Fruit fly (Drosophila melanogaster) whole organism, embryonic: ENCODE data around the gene Syx5.

Experiments used
- Ada2b ChIP-seq: fragments of 200-800 bp; sonication (Bioruptor generic); IDR thresholded peaks from 2 replicates; pipeline ENCODE4 v1.3.6; 2022; ENCODE audit warnings: missing biosample characterization, missing genetic modification characterization
- Bteb2 ChIP-seq: fragments of 200-800 bp; sonication (Bioruptor generic); optimal IDR thresholded peaks from 2 replicates; lab custom pipeline; 2016; ENCODE audit warnings: missing biosample characterization, missing genetic modification characterization
- CG10209 ChIP-seq: fragments of 200-800 bp; sonication (Bioruptor generic); optimal IDR thresholded peaks from 3 replicates; lab custom pipeline; 2017; ENCODE audit warnings: missing biosample characterization, mild to moderate bottlenecking, missing genetic modification characterization, missing genetic modification reagents
- CG10274 ChIP-seq: fragments of 200-800 bp; sonication (Bioruptor generic); optimal IDR thresholded peaks from 3 replicates; lab custom pipeline; 2017; ENCODE audit warnings: missing biosample characterization, mild to moderate bottlenecking, missing genetic modification characterization
- CG10543 ChIP-seq: fragments of 200-800 bp; sonication (Bioruptor generic); optimal IDR thresholded peaks from 3 replicates; lab custom pipeline; 2017; ENCODE audit warnings: missing biosample characterization, mild to moderate bottlenecking, missing genetic modification characterization, moderate library complexity
- CG11560 ChIP-seq: fragments of 200-800 bp; sonication (Bioruptor generic); IDR thresholded peaks from 3 replicates; pipeline ENCODE4 v1.3.6; 2022; ENCODE audit warnings: missing biosample characterization, missing genetic modification characterization
- CG12659 ChIP-seq: fragments of 200-800 bp; sonication (Bioruptor generic); optimal IDR thresholded peaks from 3 replicates; lab custom pipeline; 2017; ENCODE audit warnings: mild to moderate bottlenecking, missing biosample characterization, missing genetic modification reagents, missing genetic modification characterization
- CG13894 ChIP-seq: fragments of 200-800 bp; sonication (Bioruptor generic); optimal IDR thresholded peaks from 3 replicates; lab custom pipeline; 2018; ENCODE audit warnings: missing biosample characterization, mild to moderate bottlenecking, missing genetic modification characterization, moderate library complexity
- CG14667 ChIP-seq: fragments of 200-800 bp; sonication (Bioruptor generic); IDR thresholded peaks from 2 replicates; pipeline ENCODE4 v1.3.6; 2022; ENCODE audit warnings: missing biosample characterization, missing genetic modification characterization
- CG18262 ChIP-seq: fragments of 200-800 bp; optimal IDR thresholded peaks from 3 replicates; lab custom pipeline; 2019; ENCODE audit warnings: missing biosample characterization, mild to moderate bottlenecking, missing genetic modification characterization, moderate library complexity
- CG3163 ChIP-seq: fragments of 200-800 bp; sonication (Bioruptor generic); optimal IDR thresholded peaks from 3 replicates; lab custom pipeline; 2016; ENCODE audit warnings: missing biosample characterization, missing genetic modification characterization
- CG32532 ChIP-seq: fragments of 200-800 bp; sonication (Bioruptor generic); IDR thresholded peaks from 2 replicates; pipeline ENCODE4 v1.3.6; 2022; ENCODE audit warnings: missing biosample characterization, missing genetic modification characterization
- CG34224 ChIP-seq: fragments of 200-800 bp; sonication (Bioruptor generic); IDR thresholded peaks from 3 replicates; pipeline ENCODE4 v1.3.6; 2022; ENCODE audit warnings: missing biosample characterization, missing genetic modification characterization; ENCODE audit not compliant: partially characterized antibody
- CG3726 ChIP-seq: fragments of 200-800 bp; sonication (Bioruptor generic); IDR thresholded peaks from 3 replicates; pipeline ENCODE4, ENCODE4 v1.3.6; 2022; ENCODE audit warnings: missing biosample characterization, missing genetic modification characterization
- CG42726 ChIP-seq: fragments of 200-800 bp; sonication (Bioruptor generic); IDR thresholded peaks from 2 replicates; pipeline ENCODE4 v1.3.6; 2022; ENCODE audit warnings: missing biosample characterization, missing genetic modification characterization; ENCODE audit not compliant: partially characterized antibody
- CG4820 ChIP-seq: fragments of 200-800 bp; sonication (Bioruptor generic); optimal IDR thresholded peaks from 3 replicates; lab custom pipeline; 2016; ENCODE audit warnings: missing biosample characterization, missing genetic modification characterization
- CG6654 ChIP-seq: fragments of 200-800 bp; sonication (Bioruptor generic); optimal IDR thresholded peaks from 2 replicates; lab custom pipeline; 2017; ENCODE audit warnings: missing biosample characterization, mild to moderate bottlenecking, missing genetic modification characterization
- CG6683 ChIP-seq: fragments of 200-800 bp; sonication (Bioruptor generic); optimal IDR thresholded peaks from 2 replicates; lab custom pipeline; 2017; ENCODE audit warnings: missing biosample characterization, mild to moderate bottlenecking, missing genetic modification characterization, missing genetic modification reagents
- CG6791 ChIP-seq: fragments of 200-800 bp; sonication (Bioruptor generic); IDR thresholded peaks from 3 replicates; pipeline ENCODE4 v1.3.6; 2022; ENCODE audit warnings: missing biosample characterization, missing genetic modification characterization; ENCODE audit not compliant: partially characterized antibody
- CG7357 ChIP-seq: fragments of 200-800 bp; sonication (Bioruptor generic); IDR thresholded peaks from 3 replicates; pipeline ENCODE4 v1.3.6; 2022; ENCODE audit warnings: missing biosample characterization, missing genetic modification characterization
- CG8924 ChIP-seq: fragments of 200-800 bp; optimal IDR thresholded peaks from 3 replicates; lab custom pipeline; 2019; ENCODE audit warnings: missing biosample characterization, mild to moderate bottlenecking, missing genetic modification characterization, moderate library complexity
- Camta ChIP-seq: fragments of 200-800 bp; sonication (Bioruptor generic); optimal IDR thresholded peaks from 2 replicates; lab custom pipeline; 2016; ENCODE audit warnings: missing biosample characterization, missing genetic modification characterization
- Chrac-16 ChIP-seq: fragments of 200-800 bp; sonication (Bioruptor generic); optimal IDR thresholded peaks from 3 replicates; lab custom pipeline; 2016; ENCODE audit warnings: missing biosample characterization, missing genetic modification characterization
- Fer3 ChIP-seq: fragments of 200-800 bp; sonication (Bioruptor generic); optimal IDR thresholded peaks from 2 replicates; lab custom pipeline; 2018; ENCODE audit warnings: missing biosample characterization, mild to moderate bottlenecking, missing genetic modification characterization, moderate library complexity
- H15 ChIP-seq: fragments of 200-800 bp; sonication (Bioruptor generic); IDR thresholded peaks from 3 replicates; pipeline ENCODE4 v1.3.6; 2022; ENCODE audit warnings: missing biosample characterization, missing genetic modification characterization
- HLH54F ChIP-seq: fragments of 200-800 bp; sonication (Bioruptor generic); optimal IDR thresholded peaks from 3 replicates; lab custom pipeline; 2016; ENCODE audit warnings: missing biosample characterization, missing genetic modification characterization
- HmgZ ChIP-seq: fragments of 200-800 bp; sonication (Bioruptor generic); optimal IDR thresholded peaks from 2 replicates; lab custom pipeline; 2018; ENCODE audit warnings: missing biosample characterization, mild to moderate bottlenecking, missing genetic modification characterization
- Lim3 ChIP-seq: fragments of 200-800 bp; sonication (Bioruptor generic); IDR thresholded peaks from 2 replicates; pipeline ENCODE4 v1.3.6; 2022; ENCODE audit warnings: missing biosample characterization, missing genetic modification characterization
- MTF-1 ChIP-seq: fragments of 200-800 bp; sonication (Bioruptor generic); optimal IDR thresholded peaks from 2 replicates; lab custom pipeline; 2018; ENCODE audit warnings: missing biosample characterization, mild to moderate bottlenecking, missing genetic modification characterization, borderline replicate concordance
- Mrtf ChIP-seq: fragments of 200-800 bp; sonication (Bioruptor generic); IDR thresholded peaks from 3 replicates; pipeline ENCODE4 v1.3.6; 2022; ENCODE audit warnings: missing biosample characterization, missing genetic modification characterization
- Opbp ChIP-seq: fragments of 200-800 bp; sonication (Bioruptor generic); IDR thresholded peaks from 3 replicates; pipeline ENCODE4 v1.3.6; 2022; ENCODE audit warnings: missing biosample characterization, missing genetic modification characterization; ENCODE audit not compliant: partially characterized antibody
- Stat92E ChIP-seq, 3 experiments: fragments of >200 bp in 2 of 3; fragments of 200-800 bp in 1 of 3; sonication (Bioruptor generic) in 1 of 3; optimal IDR thresholded peaks; 2 replicates each; lab custom pipeline; 2017 to 2019; ENCODE audit warnings: missing biosample characterization in 3 of 3, missing genetic modification characterization in 3 of 3, mild to moderate bottlenecking in 1 of 3, moderate library complexity in 1 of 3
- ac ChIP-seq: fragments of 200-800 bp; sonication (Bioruptor generic); optimal IDR thresholded peaks from 3 replicates; lab custom pipeline; 2017; ENCODE audit warnings: missing biosample characterization, mild to moderate bottlenecking, missing genetic modification characterization
- br ChIP-seq: fragments of >200 bp; optimal IDR thresholded peaks from 2 replicates; lab custom pipeline; 2017
- fd96Cb ChIP-seq: fragments of 200-800 bp; sonication (Bioruptor generic); optimal IDR thresholded peaks from 2 replicates; lab custom pipeline; 2018; ENCODE audit warnings: missing biosample characterization, mild to moderate bottlenecking, missing genetic modification characterization, moderate library complexity
- fu2 ChIP-seq: fragments of 200-800 bp; sonication (Bioruptor generic); optimal IDR thresholded peaks from 2 replicates; lab custom pipeline; 2016; ENCODE audit warnings: missing biosample characterization, missing genetic modification characterization
- insv ChIP-seq, 2 experiments: fragments of 200-800 bp; sonication (Bioruptor generic); optimal IDR thresholded peaks; 3 replicates each; lab custom pipeline; 2016 to 2018; ENCODE audit warnings: missing biosample characterization in 2 of 2, missing genetic modification characterization in 2 of 2
- onecut ChIP-seq: fragments of 200-800 bp; sonication (Bioruptor generic); IDR thresholded peaks from 2 replicates; pipeline ENCODE4 v1.3.6; 2022; ENCODE audit warnings: missing biosample characterization, missing genetic modification characterization
- org-1 ChIP-seq: fragments of 200-800 bp; sonication (Bioruptor generic); optimal IDR thresholded peaks from 2 replicates; lab custom pipeline; 2017; ENCODE audit warnings: missing biosample characterization, missing genetic modification characterization
- pfk ChIP-seq: fragments of 200-800 bp; sonication (Bioruptor generic); optimal IDR thresholded peaks from 2 replicates; lab custom pipeline; 2018; ENCODE audit warnings: missing biosample characterization, mild to moderate bottlenecking, missing genetic modification characterization, moderate library complexity
- phol ChIP-seq: fragments of 200-800 bp; sonication (Bioruptor generic); optimal IDR thresholded peaks from 3 replicates; lab custom pipeline; 2018; ENCODE audit warnings: missing biosample characterization, mild to moderate bottlenecking, missing genetic modification characterization, moderate library complexity
- pita ChIP-seq: fragments of 200-800 bp; sonication (Bioruptor generic); optimal IDR thresholded peaks from 2 replicates; lab custom pipeline; 2017; ENCODE audit warnings: missing biosample characterization, mild to moderate bottlenecking, missing genetic modification characterization
- pzg ChIP-seq: fragments of 200-800 bp; sonication (Bioruptor generic); optimal IDR thresholded peaks from 3 replicates; lab custom pipeline; 2018; ENCODE audit warnings: missing biosample characterization, mild to moderate bottlenecking, missing genetic modification characterization, moderate library complexity
- run ChIP-seq: fragments of 200-800 bp; sonication (Bioruptor generic); optimal IDR thresholded peaks from 3 replicates; lab custom pipeline; 2018; ENCODE audit warnings: missing biosample characterization, mild to moderate bottlenecking, missing genetic modification characterization
- sd ChIP-seq: fragments of 200-800 bp; sonication (Bioruptor generic); optimal IDR thresholded peaks from 3 replicates; lab custom pipeline; 2018; ENCODE audit warnings: missing biosample characterization, mild to moderate bottlenecking, missing genetic modification characterization, moderate library complexity
- sisA ChIP-seq: fragments of 200-800 bp; sonication (Bioruptor generic); IDR thresholded peaks from 2 replicates; pipeline ENCODE4 v1.3.6; 2022; ENCODE audit warnings: missing biosample characterization, missing genetic modification characterization
- slp2 ChIP-seq: fragments of 200-800 bp; sonication (Bioruptor generic); optimal IDR thresholded peaks from 2 replicates; lab custom pipeline; 2016; ENCODE audit warnings: missing biosample characterization, missing genetic modification characterization
- ttk ChIP-seq: fragments of 200-800 bp; sonication (Bioruptor generic); IDR thresholded peaks from 2 replicates; pipeline ENCODE4 v2.1.2; 2022; ENCODE audit warnings: missing biosample characterization, missing genetic modification characterization
- vfl ChIP-seq: fragments of 200-800 bp; sonication (Bioruptor generic); optimal IDR thresholded peaks from 2 replicates; lab custom pipeline; 2016; ENCODE audit warnings: missing biosample characterization, missing genetic modification characterization
- wor ChIP-seq: fragments of 200-800 bp; sonication (Bioruptor generic); IDR thresholded peaks from 2 replicates; pipeline ENCODE4 v1.3.6; 2022; ENCODE audit warnings: missing biosample characterization, missing genetic modification characterization

The Syx5 gene

DNA sequence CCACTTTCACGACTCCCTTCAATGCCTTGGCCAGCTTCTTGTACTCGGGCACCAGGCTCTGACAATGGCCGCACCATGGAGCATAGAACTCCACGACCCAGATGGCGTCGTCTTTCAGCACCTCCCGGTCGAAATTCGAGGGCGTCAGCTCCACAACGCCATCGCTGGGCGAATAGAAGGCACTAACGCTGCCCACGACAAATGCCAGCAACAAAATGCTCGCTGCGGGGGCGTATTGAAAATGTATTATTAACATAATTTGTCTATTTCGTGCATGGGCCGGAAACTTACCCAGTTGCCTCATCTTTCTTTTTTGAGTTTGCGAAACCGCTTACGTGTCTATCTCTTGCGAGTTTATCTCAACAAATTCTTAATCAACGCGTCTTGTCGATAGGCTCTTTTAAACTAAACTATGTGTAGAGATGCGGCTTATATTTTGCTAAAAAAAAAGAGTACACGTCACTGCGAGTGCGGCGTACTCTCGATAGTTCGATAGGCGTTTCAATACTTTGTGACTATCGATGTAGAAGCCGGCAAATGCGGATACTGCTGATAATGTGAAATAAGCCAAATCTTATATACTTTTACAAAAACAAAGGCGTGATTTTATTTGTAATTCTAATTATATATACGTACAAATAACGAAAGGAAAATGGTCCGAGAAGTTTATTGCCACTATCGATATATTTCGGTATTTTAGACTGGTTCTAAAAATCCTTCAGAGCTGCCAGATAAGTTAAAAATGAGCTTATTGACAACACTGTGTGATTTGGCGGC, 49.3 kb downstream of the Syx5 start, which contains the start of gene CaBP1 (continued):
- TF ChIP-seq CG4820 (GFP tag; lab: Kevin White, UChicago) (no peak), H15 (GFP tag; lab: Robert Waterston, UW) (no peak), MTF-1 (GFP tag; lab: Kevin White, UChicago) (no peak), CG7357 (GFP tag; lab: Robert Waterston, UW) (no peak), run (tag; lab: Kevin White, UChicago) (no peak), CG12659 (GFP tag; lab: Kevin White, UChicago) (peak; percentile 50), CG18262 (tag; lab: Kevin White, UChicago) (no peak), Bteb2 (GFP tag; lab: Kevin White, UChicago) (no peak), CG6654 (GFP tag; lab: Kevin White, UChicago) (no peak), pzg (GFP tag; lab: Kevin White, UChicago) (peak; percentile 63), CG13894 (tag; lab: Kevin White, UChicago) (no peak), HmgZ (tag; lab: Kevin White, UChicago) (no peak), Fer3 (tag; lab: Kevin White, UChicago) (no peak), vfl (GFP tag; lab: Kevin White, UChicago) (no peak), onecut (GFP tag; lab: Robert Waterston, UW) (no peak), ttk (GFP tag; lab: Robert Waterston, UW) (no peak), CG3163 (GFP tag; lab: Kevin White, UChicago) (no peak), Chrac-16 (no peak), Stat92E (GFP tag; optimal IDR thresholded peaks at IDR 0.05; lab: Kevin White, UChicago) (peak in 1 of 3 experiments; percentile 58), Lim3 (GFP tag; lab: Robert Waterston, UW) (no peak), Camta (GFP tag; lab: Kevin White, UChicago) (no peak), CG14667 (no peak), Opbp (GFP tag; lab: Robert Waterston, UW) (peak; percentile 93; the same call in 2 of the 3 replicates), CG10274 (GFP tag; lab: Kevin White, UChicago) (no peak), Ada2b (no peak), CG10209 (no peak), ac (GFP tag; lab: Kevin White, UChicago) (no peak), phol (peak; percentile 5), CG34224 (peak; percentile 98), CG6683 (GFP tag; lab: Kevin White, UChicago) (no peak), CG11560 (tag; lab: Robert Waterston, UW) (no peak), sd (no peak), fd96Cb (tag; lab: Kevin White, UChicago) (no peak), CG6791 (GFP tag; lab: Robert Waterston, UW) (peak; percentile 89), org-1 (GFP tag; lab: Kevin White, UChicago) (no peak), br (lab: Kevin White, UChicago) (no peak), sisA (no peak), CG8924 (tag; lab: Kevin White, UChicago) (peak; percentile 54), Mrtf (GFP tag; lab: Robert Waterston, UW) (no peak), fu2 (GFP tag; lab: Kevin White, UChicago) (no peak), pita (GFP tag; lab: Kevin White, UChicago) (no peak), CG10543 (GFP tag; lab: Kevin White, UChicago) (no peak), pfk (GFP tag; lab: Kevin White, UChicago) (no peak), insv (GFP tag; optimal IDR thresholded peaks at IDR 0.05; lab: Kevin White, UChicago) (no peak), slp2 (no peak), CG32532 (no peak), CG42726 (peak; percentile 62; the same call in 1 of the 2 replicates), CG3726 (GFP tag; lab: Robert Waterston, UW) (no peak), wor (no peak), HLH54F (GFP tag; lab: Kevin White, UChicago) (no peak)
